Fruit fly (Drosophila melanogaster) whole organism, embryonic: Measurements from ENCODE around the gene Ocrl.

Experiments used
- Adf1 ChIP-seq: fragments of 200-800 bp; sonication (Bioruptor generic); IDR thresholded peaks from 2 replicates; pipeline ENCODE4 v1.3.6; 2022; ENCODE audit warnings: missing biosample characterization, missing genetic modification characterization
- Aef1 ChIP-seq: fragments of 200-800 bp; sonication (Bioruptor generic); IDR thresholded peaks from 3 replicates; pipeline ENCODE4 v1.3.6; 2022; ENCODE audit warnings: missing biosample characterization, missing genetic modification characterization
- B-H2 ChIP-seq: fragments of 200-800 bp; sonication (Bioruptor generic); optimal IDR thresholded peaks from 2 replicates; lab custom pipeline; 2018; ENCODE audit warnings: missing biosample characterization, mild to moderate bottlenecking, missing genetic modification characterization
- Bdp1 ChIP-seq: fragments of 200-800 bp; sonication (Bioruptor generic); optimal IDR thresholded peaks from 3 replicates; lab custom pipeline; 2016; ENCODE audit warnings: missing biosample characterization, missing genetic modification characterization
- CG10274 ChIP-seq: fragments of 200-800 bp; sonication (Bioruptor generic); optimal IDR thresholded peaks from 3 replicates; lab custom pipeline; 2017; ENCODE audit warnings: missing biosample characterization, mild to moderate bottlenecking, missing genetic modification characterization
- CG10321 ChIP-seq: fragments of 200-800 bp; sonication (Bioruptor generic); IDR thresholded peaks from 2 replicates; pipeline ENCODE4 v1.3.6; 2022; ENCODE audit warnings: missing biosample characterization, missing genetic modification characterization
- CG10431 ChIP-seq: fragments of 200-800 bp; sonication (Bioruptor generic); optimal IDR thresholded peaks from 3 replicates; lab custom pipeline; 2018; ENCODE audit warnings: missing biosample characterization, mild to moderate bottlenecking, missing genetic modification characterization
- CG1233 ChIP-seq: fragments of 200-800 bp; sonication (Bioruptor generic); optimal IDR thresholded peaks from 4 replicates; lab custom pipeline; 2018; ENCODE audit warnings: missing biosample characterization, mild to moderate bottlenecking, missing genetic modification characterization
- CG13123 ChIP-seq: fragments of 200-800 bp; sonication (Bioruptor generic); optimal IDR thresholded peaks from 2 replicates; lab custom pipeline; 2016; ENCODE audit warnings: missing biosample characterization, missing genetic modification characterization
- CG14860 ChIP-seq: fragments of 200-800 bp; sonication (Bioruptor generic); IDR thresholded peaks from 3 replicates; pipeline ENCODE4 v1.3.6; 2022; ENCODE audit warnings: missing biosample characterization, missing genetic modification characterization; ENCODE audit not compliant: partially characterized antibody
- CG15073 ChIP-seq: fragments of 200-800 bp; sonication (Bioruptor generic); optimal IDR thresholded peaks from 2 replicates; lab custom pipeline; 2016; ENCODE audit warnings: missing biosample characterization, missing genetic modification characterization
- CG17568 ChIP-seq: fragments of 200-800 bp; sonication (Bioruptor generic); optimal IDR thresholded peaks from 2 replicates; lab custom pipeline; 2018; ENCODE audit warnings: missing biosample characterization, mild to moderate bottlenecking, missing genetic modification characterization, moderate library complexity
- CG2120 ChIP-seq: fragments of 200-800 bp; sonication (Bioruptor generic); optimal IDR thresholded peaks from 3 replicates; lab custom pipeline; 2016; ENCODE audit warnings: missing biosample characterization, missing genetic modification characterization
- CG30403 ChIP-seq: fragments of 200-800 bp; sonication (Bioruptor generic); optimal IDR thresholded peaks from 3 replicates; lab custom pipeline; 2016; ENCODE audit warnings: missing biosample characterization, missing genetic modification characterization
- CG6689 ChIP-seq: fragments of 200-800 bp; sonication (Bioruptor generic); IDR thresholded peaks from 2 replicates; pipeline ENCODE4 v1.3.6; 2022; ENCODE audit warnings: missing biosample characterization, missing genetic modification characterization
- CG8089 ChIP-seq: fragments of 200-800 bp; sonication (Bioruptor generic); optimal IDR thresholded peaks from 3 replicates; lab custom pipeline; 2016; ENCODE audit warnings: missing biosample characterization, missing genetic modification characterization
- CG9215 ChIP-seq: fragments of 200-800 bp; sonication (Bioruptor generic); IDR thresholded peaks from 2 replicates; pipeline ENCODE4 v1.3.6; 2022; ENCODE audit warnings: missing biosample characterization, missing genetic modification characterization
- CG9727 ChIP-seq: fragments of 200-800 bp; sonication (Bioruptor generic); optimal IDR thresholded peaks from 3 replicates; lab custom pipeline; 2017; ENCODE audit warnings: missing biosample characterization, mild to moderate bottlenecking, missing genetic modification characterization
- CkIIα-i1 ChIP-seq: fragments of 200-800 bp; sonication (Bioruptor generic); IDR thresholded peaks from 2 replicates; pipeline ENCODE4 v1.3.6; 2022; ENCODE audit warnings: missing biosample characterization, missing genetic modification characterization
- Dad ChIP-seq: fragments of 200-800 bp; sonication (Bioruptor generic); optimal IDR thresholded peaks from 3 replicates; lab custom pipeline; 2016; ENCODE audit warnings: missing biosample characterization, missing genetic modification characterization
- Dip3 ChIP-seq: fragments of 200-800 bp; sonication (Bioruptor generic); optimal IDR thresholded peaks from 3 replicates; lab custom pipeline; 2016; ENCODE audit warnings: missing biosample characterization, missing genetic modification characterization
- Fer3 ChIP-seq: fragments of 200-800 bp; sonication (Bioruptor generic); optimal IDR thresholded peaks from 2 replicates; lab custom pipeline; 2018; ENCODE audit warnings: missing biosample characterization, mild to moderate bottlenecking, missing genetic modification characterization, moderate library complexity
- Hmr ChIP-seq: fragments of 200-800 bp; sonication (Bioruptor generic); optimal IDR thresholded peaks from 3 replicates; lab custom pipeline; 2017; ENCODE audit warnings: mild to moderate bottlenecking, missing biosample characterization, missing genetic modification reagents, missing genetic modification characterization
- Hmx ChIP-seq: fragments of 200-800 bp; sonication (Bioruptor generic); optimal IDR thresholded peaks from 2 replicates; lab custom pipeline; 2016; ENCODE audit warnings: missing biosample characterization, missing genetic modification characterization
- Hr78 ChIP-seq, 2 experiments: fragments of 200-800 bp in 1 of 2; fragments of >200 bp in 1 of 2; sonication (Bioruptor generic) in 1 of 2; optimal IDR thresholded peaks; 2 replicates each; lab custom pipeline; 2017 to 2019; ENCODE audit warnings: missing biosample characterization in 2 of 2, missing genetic modification characterization in 2 of 2, mild to moderate bottlenecking in 1 of 2, moderate library complexity in 1 of 2
- Hsf ChIP-seq: fragments of 200-800 bp; sonication (Bioruptor generic); optimal IDR thresholded peaks from 3 replicates; lab custom pipeline; 2016; ENCODE audit warnings: missing biosample characterization, missing genetic modification characterization
- NC2α ChIP-seq: fragments of 200-800 bp; sonication (Bioruptor generic); optimal IDR thresholded peaks from 2 replicates; lab custom pipeline; 2016; ENCODE audit warnings: missing biosample characterization, missing genetic modification characterization
- Neu2 ChIP-seq: fragments of 200-800 bp; sonication (Bioruptor generic); optimal IDR thresholded peaks from 3 replicates; lab custom pipeline; 2016; ENCODE audit warnings: missing biosample characterization, missing genetic modification characterization, borderline replicate concordance
- abd-A ChIP-seq: fragments of 200-800 bp; sonication (Bioruptor generic); optimal IDR thresholded peaks from 3 replicates; lab custom pipeline; 2019; ENCODE audit warnings: missing biosample characterization, mild to moderate bottlenecking, missing genetic modification characterization, moderate library complexity
- ato ChIP-seq: fragments of 200-800 bp; sonication (Bioruptor generic); IDR thresholded peaks from 2 replicates; pipeline ENCODE4 v1.3.6; 2022; ENCODE audit warnings: missing biosample characterization, missing genetic modification characterization; ENCODE audit not compliant: partially characterized antibody
- cato ChIP-seq: fragments of 200-800 bp; sonication (Bioruptor generic); optimal IDR thresholded peaks from 2 replicates; lab custom pipeline; 2016; ENCODE audit warnings: missing biosample characterization, missing genetic modification characterization, borderline replicate concordance
- crc ChIP-seq: fragments of 200-800 bp; sonication (Bioruptor generic); optimal IDR thresholded peaks from 2 replicates; lab custom pipeline; 2016; ENCODE audit warnings: missing biosample characterization, missing genetic modification characterization
- fd3F ChIP-seq: fragments of 200-800 bp; sonication (Bioruptor generic); optimal IDR thresholded peaks from 2 replicates; lab custom pipeline; 2018; ENCODE audit warnings: missing biosample characterization, mild to moderate bottlenecking, missing genetic modification characterization, moderate library complexity
- fd96Cb ChIP-seq: fragments of 200-800 bp; sonication (Bioruptor generic); optimal IDR thresholded peaks from 2 replicates; lab custom pipeline; 2018; ENCODE audit warnings: missing biosample characterization, mild to moderate bottlenecking, missing genetic modification characterization, moderate library complexity
- her ChIP-seq: fragments of 200-800 bp; sonication (Bioruptor generic); optimal IDR thresholded peaks from 2 replicates; lab custom pipeline; 2016; ENCODE audit warnings: missing biosample characterization, missing genetic modification characterization
- jing ChIP-seq: fragments of 200-800 bp; sonication (Bioruptor generic); optimal IDR thresholded peaks from 2 replicates; lab custom pipeline; 2018; ENCODE audit warnings: missing biosample characterization, mild to moderate bottlenecking, missing genetic modification characterization
- lola ChIP-seq, 3 experiments: fragments of >200 bp in 2 of 3; fragments of 200-800 bp in 1 of 3; sonication (Bioruptor generic) in 1 of 3; optimal IDR thresholded peaks; 2 replicates each; lab custom pipeline; 2017 to 2019; ENCODE audit warnings: missing biosample characterization in 3 of 3, missing genetic modification characterization in 3 of 3, mild to moderate bottlenecking in 1 of 3, moderate library complexity in 1 of 3
- nmo ChIP-seq: fragments of 200-800 bp; sonication (Bioruptor generic); optimal IDR thresholded peaks from 2 replicates; lab custom pipeline; 2018; ENCODE audit warnings: missing biosample characterization, mild to moderate bottlenecking, missing genetic modification characterization, moderate library complexity
- oc ChIP-seq: fragments of 200-800 bp; sonication (Bioruptor generic); optimal IDR thresholded peaks from 2 replicates; lab custom pipeline; 2018; ENCODE audit warnings: missing biosample characterization, mild to moderate bottlenecking, missing genetic modification characterization, moderate library complexity
- odd ChIP-seq: fragments of 200-800 bp; sonication (Bioruptor generic); optimal IDR thresholded peaks from 2 replicates; lab custom pipeline; 2017; ENCODE audit warnings: missing biosample characterization, mild to moderate bottlenecking, missing genetic modification characterization
- pita ChIP-seq: fragments of 200-800 bp; sonication (Bioruptor generic); optimal IDR thresholded peaks from 2 replicates; lab custom pipeline; 2017; ENCODE audit warnings: missing biosample characterization, mild to moderate bottlenecking, missing genetic modification characterization
- sc ChIP-seq, 3 experiments: fragments of >200 bp in 2 of 3; fragments of 200-800 bp in 1 of 3; sonication (Bioruptor generic) in 1 of 3; optimal IDR thresholded peaks; 2 replicates in 2 of 3; 3 replicates in 1 of 3; lab custom pipeline; 2017; ENCODE audit warnings: mild to moderate bottlenecking in 1 of 3, missing biosample characterization in 1 of 3, missing genetic modification characterization in 1 of 3, missing genetic modification reagents in 1 of 3
- sd ChIP-seq: fragments of 200-800 bp; sonication (Bioruptor generic); optimal IDR thresholded peaks from 3 replicates; lab custom pipeline; 2018; ENCODE audit warnings: missing biosample characterization, mild to moderate bottlenecking, missing genetic modification characterization, moderate library complexity
- sima ChIP-seq: fragments of 200-800 bp; sonication (Bioruptor generic); optimal IDR thresholded peaks from 2 replicates; lab custom pipeline; 2016; ENCODE audit warnings: missing biosample characterization, missing genetic modification characterization
- slou ChIP-seq: fragments of 200-800 bp; sonication (Bioruptor generic); optimal IDR thresholded peaks from 3 replicates; lab custom pipeline; 2016; ENCODE audit warnings: missing biosample characterization, missing genetic modification characterization
- sob ChIP-seq: fragments of 200-800 bp; sonication (Bioruptor generic); IDR thresholded peaks from 2 replicates; pipeline ENCODE4 v1.3.6; 2022; ENCODE audit warnings: missing biosample characterization, missing genetic modification characterization
- tin ChIP-seq: fragments of 200-800 bp; sonication (Bioruptor generic); optimal IDR thresholded peaks from 3 replicates; lab custom pipeline; 2016; ENCODE audit warnings: missing biosample characterization, missing genetic modification characterization
- vvl ChIP-seq: fragments of 200-800 bp; sonication (Bioruptor generic); IDR thresholded peaks from 2 replicates; pipeline ENCODE4 v1.3.6; 2022; ENCODE audit warnings: missing biosample characterization, missing genetic modification characterization
- zen2 ChIP-seq: fragments of 200-800 bp; sonication (Bioruptor generic); IDR thresholded peaks from 3 replicates; pipeline ENCODE4 v1.3.6; 2022; ENCODE audit warnings: missing biosample characterization, missing genetic modification characterization; ENCODE audit not compliant: partially characterized antibody

The Ocrl gene

DNA sequence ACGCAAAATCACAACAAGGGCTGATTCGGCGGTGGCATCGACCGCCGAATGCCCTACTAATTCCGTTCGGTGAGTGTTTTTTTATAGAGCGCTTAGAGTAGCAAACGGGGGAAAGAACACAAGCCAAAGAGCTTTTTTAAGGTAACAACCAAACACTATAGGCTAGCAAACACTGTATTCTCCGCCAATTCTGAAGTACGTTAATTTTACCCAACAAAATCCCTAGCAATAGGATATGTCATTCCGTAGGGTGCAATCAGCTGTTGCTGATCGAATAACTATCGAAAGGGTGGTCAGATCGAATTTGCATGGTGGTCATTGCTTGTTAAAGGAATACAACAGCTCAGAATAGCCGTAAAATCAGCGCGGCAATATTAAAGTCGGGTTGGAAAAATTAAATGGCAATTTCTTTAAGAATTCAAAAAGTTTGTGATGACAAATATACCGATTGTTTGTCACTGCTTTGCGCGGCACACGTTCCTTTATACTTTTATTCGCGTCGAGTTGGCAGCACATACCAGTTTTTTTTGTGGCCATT lies 15.0 kb upstream of the Ocrl start, which contains the start of gene mip130 (continued):
- TF ChIP-seq Adf1 (GFP tag; lab: Robert Waterston, UW) (no peak), CG1233 (peak; percentile 3), CG9215 (GFP tag; lab: Robert Waterston, UW) (0 out of 2 replicates have a peak, but pooled peaks have one; percentile 32), ato (no peak), her (no peak), fd96Cb (tag; lab: Kevin White, UChicago) (peak; percentile 30), CG17568 (no peak), Hmr (GFP tag; lab: Kevin White, UChicago) (peak; percentile 63), vvl (GFP tag; lab: Robert Waterston, UW) (peak; percentile 19), CG2120 (peak; percentile 57), CG15073 (GFP tag; lab: Kevin White, UChicago) (no peak), CG10274 (GFP tag; lab: Kevin White, UChicago) (peak; percentile 99), zen2 (peak; percentile 61; the same call in 1 of the 3 replicates), CG10431 (GFP tag; lab: Kevin White, UChicago) (peak; percentile 12), Hmx (GFP tag; lab: Kevin White, UChicago) (no peak), jing (no peak), CG10321 (GFP tag; lab: Robert Waterston, UW) (no peak), slou (GFP tag; lab: Kevin White, UChicago) (no peak), CG14860 (GFP tag; lab: Robert Waterston, UW) (0 out of 3 replicates have a peak, but pooled peaks have one; percentile 52), CG13123 (no peak), CG9727 (GFP tag; lab: Kevin White, UChicago) (peak; percentile 52), sc (optimal IDR thresholded peaks at IDR 0.05; lab: Kevin White, UChicago) (no peak), sc (GFP tag; optimal IDR thresholded peaks at IDR 0.05; lab: Kevin White, UChicago) (no peak), sob (peak; percentile 64; the same call in 1 of the 2 replicates), NC2α (GFP tag; lab: Kevin White, UChicago) (no peak), CkIIα-i1 (no peak), CG6689 (peak; percentile 67), Hr78 (GFP tag; optimal IDR thresholded peaks at IDR 0.05; lab: Kevin White, UChicago) (no peak), pita (GFP tag; lab: Kevin White, UChicago) (no peak), Neu2 (GFP tag; lab: Kevin White, UChicago) (no peak), oc (no peak), B-H2 (GFP tag; lab: Kevin White, UChicago) (peak; percentile 0), fd3F (GFP tag; lab: Kevin White, UChicago) (peak; percentile 34), Hsf (GFP tag; lab: Kevin White, UChicago) (peak; percentile 9), CG30403 (peak; percentile 27), sd (peak; percentile 40), Dad (no peak), Fer3 (tag; lab: Kevin White, UChicago) (peak; percentile 13), Bdp1 (no peak), lola (GFP tag; optimal IDR thresholded peaks at IDR 0.05; lab: Kevin White, UChicago) (peak in 1 of 3 experiments; percentile 18), cato (GFP tag; lab: Kevin White, UChicago) (no peak), nmo (GFP tag; lab: Kevin White, UChicago) (peak; percentile 66), sima (no peak), CG8089 (no peak), Dip3 (GFP tag; lab: Kevin White, UChicago) (peak; percentile 66), crc (peak; percentile 2), odd (no peak), Aef1 (peak; percentile 52; the same call in 2 of the 3 replicates), abd-A (tag; lab: Kevin White, UChicago) (no peak), tin (GFP tag; lab: Kevin White, UChicago) (no peak)
